Fruit fly (Drosophila melanogaster) whole organism, prepupa: ENCODE results near the gene BtbVII.

Experiments
- CG1621 ChIP-seq: fragments of 200-800 bp; sonication (Bioruptor generic); optimal IDR thresholded peaks from 3 replicates; lab custom pipeline; 2018; ENCODE audit warnings: missing biosample characterization, mild to moderate bottlenecking, missing genetic modification characterization
- CG3032 ChIP-seq: fragments of 200-800 bp; optimal IDR thresholded peaks from 2 replicates; lab custom pipeline; 2019; ENCODE audit warnings: missing biosample characterization, mild to moderate bottlenecking, missing genetic modification characterization, moderate library complexity
- CG31627 ChIP-seq: fragments of 200-800 bp; sonication (Bioruptor generic); optimal IDR thresholded peaks from 3 replicates; lab custom pipeline; 2016; ENCODE audit warnings: missing biosample characterization, missing genetic modification characterization
- CG3919 ChIP-seq: fragments of 200-800 bp; sonication (Bioruptor generic); optimal IDR thresholded peaks from 3 replicates; lab custom pipeline; 2016; ENCODE audit warnings: missing biosample characterization, missing genetic modification characterization
- CG6163 ChIP-seq: fragments of 200-800 bp; sonication (Bioruptor generic); IDR thresholded peaks from 3 replicates; pipeline ENCODE4 v1.3.6; 2022; ENCODE audit warnings: missing biosample characterization, missing genetic modification characterization
- CG6792 ChIP-seq: fragments of 200-800 bp; sonication (Bioruptor generic); optimal IDR thresholded peaks from 3 replicates; lab custom pipeline; 2016; ENCODE audit warnings: missing biosample characterization, missing genetic modification characterization
- CG6808 ChIP-seq: fragments of 200-800 bp; sonication (Bioruptor generic); optimal IDR thresholded peaks from 3 replicates; lab custom pipeline; 2017; ENCODE audit warnings: missing biosample characterization, missing genetic modification characterization, mild to moderate bottlenecking, moderate library complexity, missing genetic modification reagents
- CG6854 ChIP-seq: fragments of 200-800 bp; sonication (Bioruptor generic); optimal IDR thresholded peaks from 2 replicates; lab custom pipeline; 2017; ENCODE audit warnings: missing biosample characterization, mild to moderate bottlenecking, missing genetic modification characterization
- CG8319 ChIP-seq: fragments of 200-800 bp; sonication (Bioruptor generic); optimal IDR thresholded peaks from 3 replicates; lab custom pipeline; 2016; ENCODE audit warnings: missing biosample characterization, missing genetic modification characterization
- CG8632 ChIP-seq: fragments of 200-800 bp; sonication (Bioruptor generic); optimal IDR thresholded peaks from 3 replicates; lab custom pipeline; 2016; ENCODE audit warnings: missing biosample characterization, missing genetic modification characterization
- Eip75B ChIP-seq: fragments of 200-800 bp; sonication (Bioruptor generic); optimal IDR thresholded peaks from 3 replicates; lab custom pipeline; 2016; ENCODE audit warnings: missing biosample characterization, missing genetic modification characterization
- Eip78C ChIP-seq: fragments of 200-800 bp; sonication (Bioruptor generic); peaks from one replicate; lab custom pipeline; 2016; ENCODE audit warnings: missing biosample characterization, missing genetic modification characterization
- Ets21C ChIP-seq: fragments of 200-800 bp; sonication (Bioruptor generic); optimal IDR thresholded peaks from 3 replicates; lab custom pipeline; 2016; ENCODE audit warnings: missing biosample characterization, missing genetic modification characterization
- Ets96B ChIP-seq: fragments of 200-800 bp; optimal IDR thresholded peaks from 2 replicates; lab custom pipeline; 2019; ENCODE audit warnings: missing biosample characterization, mild to moderate bottlenecking, missing genetic modification characterization, moderate library complexity
- Gug ChIP-seq: fragments of 200-800 bp; sonication (Bioruptor generic); IDR thresholded peaks from 2 replicates; pipeline ENCODE4 v1.3.6; 2022; ENCODE audit warnings: missing biosample characterization, missing genetic modification characterization
- Hr38 ChIP-seq: sonication (Bioruptor generic); optimal IDR thresholded peaks from 2 replicates; lab custom pipeline; 2016; ENCODE audit warnings: missing biosample characterization, missing genetic modification characterization
- Hr39 ChIP-seq: fragments of 200-800 bp; sonication (Bioruptor generic); optimal IDR thresholded peaks from 2 replicates; lab custom pipeline; 2016; ENCODE audit warnings: missing biosample characterization, missing genetic modification characterization
- Hr4 ChIP-seq: fragments of 200-800 bp; sonication (Bioruptor generic); optimal IDR thresholded peaks from 3 replicates; lab custom pipeline; 2016; ENCODE audit warnings: missing biosample characterization, missing genetic modification characterization
- Met ChIP-seq: fragments of 200-800 bp; sonication (Bioruptor generic); optimal IDR thresholded peaks from 3 replicates; lab custom pipeline; 2016; ENCODE audit warnings: missing biosample characterization, missing genetic modification characterization
- OdsH ChIP-seq: fragments of 200-800 bp; sonication (Bioruptor generic); optimal IDR thresholded peaks from 3 replicates; lab custom pipeline; 2016; ENCODE audit warnings: missing biosample characterization, missing genetic modification characterization
- Smox ChIP-seq: fragments of 200-800 bp; sonication (Bioruptor generic); optimal IDR thresholded peaks from 3 replicates; lab custom pipeline; 2016; ENCODE audit warnings: missing biosample characterization, missing genetic modification characterization
- Sox102F ChIP-seq: fragments of 200-800 bp; sonication (Bioruptor generic); optimal IDR thresholded peaks from 2 replicates; lab custom pipeline; 2016; ENCODE audit warnings: missing biosample characterization, mild to moderate bottlenecking, missing genetic modification characterization
- Sox14 ChIP-seq: fragments of 200-800 bp; sonication (Bioruptor generic); optimal IDR thresholded peaks from 3 replicates; lab custom pipeline; 2016; ENCODE audit warnings: missing biosample characterization, missing genetic modification characterization
- Sox15 ChIP-seq: fragments of 200-800 bp; sonication (Bioruptor generic); optimal IDR thresholded peaks from 3 replicates; lab custom pipeline; 2016; ENCODE audit warnings: missing biosample characterization, missing genetic modification characterization
- cyc ChIP-seq: fragments of 200-800 bp; sonication (Bioruptor generic); optimal IDR thresholded peaks from 3 replicates; lab custom pipeline; 2016; ENCODE audit warnings: missing biosample characterization, missing genetic modification characterization
- dac ChIP-seq: fragments of 200-800 bp; sonication (Bioruptor generic); optimal IDR thresholded peaks from 2 replicates; lab custom pipeline; 2017; ENCODE audit warnings: missing biosample characterization, mild to moderate bottlenecking, missing genetic modification characterization
- dsx ChIP-seq: fragments of 200-800 bp; optimal IDR thresholded peaks from 3 replicates; lab custom pipeline; 2019; ENCODE audit warnings: missing biosample characterization, mild to moderate bottlenecking, missing genetic modification characterization, moderate library complexity; ENCODE audit not compliant: poor library complexity, severe bottlenecking
- eg ChIP-seq: fragments of 200-800 bp; sonication (Bioruptor generic); IDR thresholded peaks from 3 replicates; pipeline ENCODE4 v1.3.6; 2022; ENCODE audit warnings: missing biosample characterization, missing genetic modification characterization
- esn ChIP-seq: fragments of 200-800 bp; sonication (Bioruptor generic); optimal IDR thresholded peaks from 2 replicates; lab custom pipeline; 2016; ENCODE audit warnings: missing biosample characterization, mild to moderate bottlenecking, missing genetic modification characterization, moderate library complexity
- fd59A ChIP-seq: fragments of 200-800 bp; sonication (Bioruptor generic); optimal IDR thresholded peaks from 2 replicates; lab custom pipeline; 2017; ENCODE audit warnings: missing biosample characterization, mild to moderate bottlenecking, missing genetic modification characterization, missing genetic modification reagents
- fd85E ChIP-seq: fragments of 200-800 bp; sonication (Bioruptor generic); optimal IDR thresholded peaks from 3 replicates; lab custom pipeline; 2016; ENCODE audit warnings: missing biosample characterization, missing genetic modification characterization
- lz ChIP-seq: fragments of 200-800 bp; sonication (Bioruptor generic); optimal IDR thresholded peaks from 3 replicates; lab custom pipeline; 2016; ENCODE audit warnings: missing biosample characterization, missing genetic modification characterization
- spab ChIP-seq: fragments of 200-800 bp; sonication (Bioruptor generic); optimal IDR thresholded peaks from 2 replicates; lab custom pipeline; 2017; ENCODE audit warnings: missing biosample characterization, mild to moderate bottlenecking, missing genetic modification characterization, missing genetic modification reagents
- svp ChIP-seq: fragments of 200-800 bp; sonication (Bioruptor generic); peaks from one replicate; lab custom pipeline; 2016; ENCODE audit warnings: missing biosample characterization, missing genetic modification characterization
- topi ChIP-seq: fragments of 200-800 bp; sonication (Bioruptor generic); optimal IDR thresholded peaks from 3 replicates; lab custom pipeline; 2016; ENCODE audit warnings: missing biosample characterization, missing genetic modification characterization
- vri ChIP-seq: fragments of 200-800 bp; sonication (Bioruptor generic); optimal IDR thresholded peaks from 3 replicates; lab custom pipeline; 2016; ENCODE audit warnings: missing biosample characterization, mild to moderate bottlenecking, missing genetic modification characterization

Gene BtbVII

dm6 chr3L:3164951-3165350 lies 16.5 kb downstream of the BtbVII start, which contains the start of gene CG32280:
Gene CG32280 (plus strand): TSS chr3L:3165181.
- TF ChIP-seq CG6163 (no peak), Eip75B (GFP tag; lab: Kevin White, UChicago) (no peak), Sox14 (peak; percentile 27), CG6854 (GFP tag; lab: Kevin White, UChicago) (no peak), CG31627 (GFP tag; lab: Kevin White, UChicago) (peak; percentile 23), CG6792 (GFP tag; lab: Kevin White, UChicago) (peak; percentile 5), CG8632 (GFP tag; lab: Kevin White, UChicago) (no peak), Hr39 (peak; percentile 33), cyc (peak; percentile 36), fd59A (GFP tag; lab: Kevin White, UChicago) (no peak), esn (peak; percentile 48), CG1621 (tag; lab: Kevin White, UChicago) (peak; percentile 67), Ets21C (GFP tag; lab: Kevin White, UChicago) (peak; percentile 20), lz (GFP tag; lab: Kevin White, UChicago) (peak; percentile 29), OdsH (GFP tag; lab: Kevin White, UChicago) (no peak), Hr4 (no peak), dsx (no peak), CG3032 (no peak)

DNA sequence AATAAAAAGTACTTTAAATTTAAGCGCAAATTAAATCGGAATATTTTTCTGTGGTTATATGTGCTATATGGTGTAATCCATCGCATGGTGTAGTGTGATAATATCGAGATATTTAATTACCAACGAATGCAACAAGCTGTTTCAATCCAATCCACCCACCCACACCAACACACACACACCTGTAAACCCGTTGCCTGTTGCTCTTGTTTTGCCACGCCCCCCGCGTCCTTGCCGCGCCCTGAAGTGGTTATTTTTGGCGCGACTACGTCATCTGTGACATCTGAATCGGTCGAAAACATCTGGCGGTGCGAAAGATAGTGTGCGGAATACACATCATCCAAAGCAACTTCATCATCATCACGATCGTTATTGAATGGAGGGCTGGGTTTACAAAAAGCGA lies 17.0 kb downstream of the BtbVII start:
- TF ChIP-seq vri: peak; percentile 15
- no peak for TF ChIP-seq Ets96B (tag; lab: Kevin White, UChicago)

dm6 chr3L:3166200-3166695 lies 17.8 kb downstream of the BtbVII start, which contains the start of gene Asciz:
Gene Asciz (minus strand): TSS chr3L:3166250.
- peak; percentile 92 for TF ChIP-seq svp (GFP tag; lab: Kevin White, UChicago)
- no peak for TF ChIP-seq topi (GFP tag; lab: Kevin White, UChicago)
- TF ChIP-seq, all 60 proteins: peak for 1

dm6 chr3L:3169107-3169506 lies 20.7 kb downstream of the BtbVII start, which contains the start of the genes CG32278 and CG32281:
Gene CG32278 (plus strand): TSS chr3L:3169286.
Gene CG32281 (plus strand): TSS chr3L:3169375.
- no peak for TF ChIP-seq CG6808 (GFP tag; lab: Kevin White, UChicago)
- no peak for TF ChIP-seq Sox15 (GFP tag; lab: Kevin White, UChicago)
- no peak for TF ChIP-seq Eip78C (GFP tag; lab: Kevin White, UChicago)
- TF ChIP-seq Hr38 (GFP tag; lab: Kevin White, UChicago): no peak
- TF ChIP-seq CG6854 (GFP tag; lab: Kevin White, UChicago): no peak
- TF ChIP-seq dac (GFP tag; lab: Kevin White, UChicago): no peak
- TF ChIP-seq CG3919: no peak
- TF ChIP-seq esn: no peak
- TF ChIP-seq Hr4: no peak
- TF ChIP-seq Hr39: no peak
- TF ChIP-seq CG6792 (GFP tag; lab: Kevin White, UChicago): no peak
- no peak for TF ChIP-seq Sox102F

DNA sequence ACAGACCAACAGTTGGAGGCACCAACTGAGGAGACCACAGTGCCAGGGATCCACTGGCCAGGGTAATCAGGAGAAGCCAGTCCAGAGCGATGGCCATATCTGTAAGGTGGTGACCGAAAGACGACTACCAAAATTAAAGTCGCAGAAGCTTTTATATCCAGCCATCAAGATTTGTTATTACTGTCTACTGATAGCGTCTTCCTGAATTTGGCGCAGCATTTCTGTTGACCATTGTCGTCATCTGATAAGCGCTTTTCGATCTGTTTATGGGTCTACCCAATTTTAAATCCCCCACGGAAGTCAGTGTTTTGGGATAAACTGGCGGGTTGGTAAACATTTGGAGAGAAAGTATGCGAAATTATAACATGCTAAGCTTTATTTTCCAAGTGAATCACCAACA lies 24.0 kb downstream of the BtbVII start, which contains the start of gene CG14963:
Gene CG14963 (minus strand): TSS at position 101 of the 400 bp plus-strand sequence.
- TF ChIP-seq Smox (GFP tag; lab: Kevin White, UChicago) (no peak), CG6792 (GFP tag; lab: Kevin White, UChicago) (no peak), eg (GFP tag; lab: Robert Waterston, UW) (no peak), Hr39 (no peak), CG6808 (GFP tag; lab: Kevin White, UChicago) (no peak), CG8319 (GFP tag; lab: Kevin White, UChicago) (no peak), Met (GFP tag; lab: Kevin White, UChicago) (no peak), CG6163 (no peak), Gug (GFP tag; lab: Robert Waterston, UW) (no peak), Ets21C (GFP tag; lab: Kevin White, UChicago) (no peak), spab (GFP tag; lab: Kevin White, UChicago) (no peak), vri (no peak), Eip75B (GFP tag; lab: Kevin White, UChicago) (no peak), CG3032 (no peak), Hr38 (GFP tag; lab: Kevin White, UChicago) (no peak), Sox102F (no peak), esn (no peak), fd85E (GFP tag; lab: Kevin White, UChicago) (no peak), Sox14 (no peak)
